Worm (Caenorhabditis elegans): ENCODE results near the gene nas-39.

DNA sequence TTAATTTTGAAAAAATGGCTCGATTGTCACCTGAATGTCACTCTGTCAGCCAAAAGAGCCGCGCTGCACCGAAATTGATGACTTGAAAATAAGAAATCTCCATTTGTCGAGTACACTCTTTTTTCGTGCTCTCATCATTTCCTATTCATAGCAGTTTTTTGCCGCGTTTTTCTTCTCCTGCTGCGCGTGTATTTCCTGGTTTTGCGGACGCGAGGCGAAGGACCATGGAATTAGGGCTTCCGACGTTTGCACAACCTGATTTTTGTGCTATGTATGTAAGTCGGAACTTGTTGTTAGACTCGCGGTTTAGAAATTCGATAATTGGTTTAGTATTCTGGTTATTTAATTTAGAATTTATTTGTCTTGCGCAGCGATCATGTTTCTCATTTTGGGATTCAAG is 23.5 kb downstream of the nas-39 start:
- TF ChIP-seq nfya-2 (GFP tag; IDR thresholded peaks at IDR 0.05) (no peak), F55B11.4 (tag; optimal IDR thresholded peaks at IDR 0.05; ENCODE audit: borderline replicate concordance, insufficient read depth) (no peak), ceh-100 (GFP tag; IDR thresholded peaks at IDR 0.05) (no peak), ztf-26 (tag; optimal IDR thresholded peaks at IDR 0.05) (no peak), madf-10 (tag; optimal IDR thresholded peaks at IDR 0.05) (no peak), unc-130 (GFP tag; optimal IDR thresholded peaks at IDR 0.05) (no peak), ZK185.1 (tag; optimal IDR thresholded peaks at IDR 0.05; ENCODE audit: poor library complexity, severe bottlenecking) (no peak), attf-6 (GFP tag; IDR thresholded peaks at IDR 0.05) (no peak), ceh-27 (GFP tag; optimal IDR thresholded peaks at IDR 0.05) (no peak), Y95B8A.8 (GFP tag; IDR thresholded peaks at IDR 0.05) (no peak)

Data from whole organism, young adult.